Worm (Caenorhabditis elegans) whole organism, L1 larva: Measurements from ENCODE around the gene snf-6.

Experiments used
- C16A3.4 ChIP-seq: fragments of 150-350 bp; optimal IDR thresholded peaks from 2 replicates; lab custom pipeline; 2014; ENCODE audit warnings: missing biosample characterization, missing genetic modification characterization
- C34B4.2 ChIP-seq: sonication (generic microtip); optimal IDR thresholded peaks from 2 replicates; lab custom pipeline; 2017; ENCODE audit warnings: mild to moderate bottlenecking, missing genetic modification characterization, missing compliant biosample characterization
- F16B12.6 ChIP-seq: fragments of 150-350 bp; optimal IDR thresholded peaks from 2 replicates; lab custom pipeline; 2014; ENCODE audit warnings: missing biosample characterization, missing genetic modification characterization
- aha-1 ChIP-seq: fragments of 150-350 bp; optimal IDR thresholded peaks from 2 replicates; lab custom pipeline; 2014; ENCODE audit warnings: missing biosample characterization, missing genetic modification characterization
- ama-1 ChIP-seq: fragments of 150-350 bp; optimal IDR thresholded peaks from 2 replicates; lab custom pipeline; 2014
- blmp-1 ChIP-seq: fragments of 150-350 bp; optimal IDR thresholded peaks from 2 replicates; lab custom pipeline; 2014; ENCODE audit warnings: missing biosample characterization, missing genetic modification characterization
- ceh-63 ChIP-seq: fragments of 200-800 bp; sonication (Bioruptor generic); optimal IDR thresholded peaks from 2 replicates; lab custom pipeline; 2018; ENCODE audit warnings: mild to moderate bottlenecking, missing genetic modification characterization, missing compliant biosample characterization
- ceh-90 ChIP-seq: sonication (generic microtip); optimal IDR thresholded peaks from 2 replicates; lab custom pipeline; 2016; ENCODE audit warnings: missing genetic modification characterization, missing compliant biosample characterization
- dpl-1 ChIP-seq, 3 experiments: fragments of 150-350 bp in 2 of 3; sonication (generic microtip) in 1 of 3; optimal IDR thresholded peaks; 2 replicates each; lab custom pipeline; 2014 to 2017; ENCODE audit warnings: missing biosample characterization in 3 of 3, missing genetic modification characterization in 3 of 3, missing genetic modification reagents in 3 of 3
- efl-1 ChIP-seq, 4 experiments: fragments of 150-350 bp; optimal IDR thresholded peaks in 3 of 4; peaks in 1 of 4; 1 replicate in 1 of 4; 2 replicates in 3 of 4; lab custom pipeline; 2014; ENCODE audit warnings: missing biosample characterization in 2 of 4, missing genetic modification characterization in 2 of 4, missing genetic modification reagents in 2 of 4
- egl-13 ChIP-seq: sonication (generic microtip); optimal IDR thresholded peaks from 2 replicates; lab custom pipeline; 2016; ENCODE audit warnings: missing genotype, missing genetic modification reagents, missing genetic modification characterization, missing compliant biosample characterization
- egl-27 ChIP-seq, 2 experiments: fragments of 150-350 bp in 1 of 2; sonication (generic microtip); optimal IDR thresholded peaks; 3 replicates each; lab custom pipeline; 2017 to 2018; ENCODE audit warnings: missing biosample characterization in 2 of 2, missing genetic modification characterization in 2 of 2, missing genetic modification reagents in 2 of 2
- elt-2 ChIP-seq: sonication (generic microtip); optimal IDR thresholded peaks from 2 replicates; lab custom pipeline; 2016; ENCODE audit warnings: missing genetic modification characterization, mild to moderate bottlenecking, inconsistent platforms, missing compliant biosample characterization, missing genetic modification reagents
- elt-3 ChIP-seq, 6 experiments: fragments of 150-350 bp in 1 of 6; sonication (generic microtip); optimal IDR thresholded peaks; 2 replicates each; lab custom pipeline; 2017 to 2018; ENCODE audit warnings: missing biosample characterization in 6 of 6, missing genetic modification characterization in 6 of 6, inconsistent platforms in 1 of 6
- fkh-10 ChIP-seq: sonication (generic microtip); optimal IDR thresholded peaks from 2 replicates; lab custom pipeline; 2017; ENCODE audit warnings: missing biosample characterization, missing genetic modification reagents, missing genetic modification characterization
- fkh-8 ChIP-seq: sonication (generic microtip); optimal IDR thresholded peaks from 2 replicates; lab custom pipeline; 2016; ENCODE audit warnings: mild to moderate bottlenecking, missing genetic modification characterization, missing compliant biosample characterization
- grh-1 ChIP-seq: fragments of 200-800 bp; sonication (Bioruptor generic); IDR thresholded peaks from 2 replicates; pipeline ENCODE4 v1.3.6; 2022; ENCODE audit warnings: missing genetic modification reagents, missing genetic modification characterization, missing compliant biosample characterization
- hlh-17 ChIP-seq: fragments of 200-800 bp; sonication (Bioruptor generic); optimal IDR thresholded peaks from 2 replicates; lab custom pipeline; 2018; ENCODE audit warnings: missing genetic modification characterization, mild to moderate bottlenecking, missing compliant biosample characterization, moderate library complexity, borderline replicate concordance
- hlh-4 ChIP-seq: sonication (generic microtip); optimal IDR thresholded peaks from 2 replicates; lab custom pipeline; 2016; ENCODE audit warnings: mild to moderate bottlenecking, missing genetic modification characterization, missing compliant biosample characterization
- hpl-2 ChIP-seq: fragments of 150-350 bp; optimal IDR thresholded peaks from 2 replicates; lab custom pipeline; 2014; ENCODE audit warnings: missing biosample characterization, missing genetic modification reagents, missing genetic modification characterization
- isw-1 ChIP-seq: fragments of 200-800 bp; sonication (Bioruptor generic); IDR thresholded peaks from 2 replicates; pipeline ENCODE4 v1.3.6; 2022; ENCODE audit warnings: missing genetic modification characterization, missing compliant biosample characterization
- jun-1 ChIP-seq: fragments of 150-350 bp; optimal IDR thresholded peaks from 2 replicates; lab custom pipeline; 2014; ENCODE audit warnings: missing biosample characterization, missing genetic modification reagents, missing genetic modification characterization
- lin-15B ChIP-seq: fragments of 150-350 bp; sonication (generic microtip); optimal IDR thresholded peaks from 3 replicates; lab custom pipeline; 2014; ENCODE audit warnings: missing biosample characterization, missing genetic modification characterization
- lin-35 ChIP-seq, 2 experiments: fragments of 150-350 bp; optimal IDR thresholded peaks; 2 replicates each; lab custom pipeline; 2014; ENCODE audit warnings: missing biosample characterization in 2 of 2, missing genetic modification characterization in 2 of 2, missing genetic modification reagents in 2 of 2
- lsy-2 ChIP-seq, 2 experiments: fragments of 150-350 bp; optimal IDR thresholded peaks; 2 replicates each; lab custom pipeline; 2014; ENCODE audit warnings: missing biosample characterization in 2 of 2, missing genetic modification characterization in 2 of 2
- mab-9 ChIP-seq: fragments of 200-800 bp; sonication (Bioruptor generic); IDR thresholded peaks from 2 replicates; pipeline ENCODE4 v1.3.6; 2022; ENCODE audit warnings: missing genetic modification reagents, missing genetic modification characterization, missing compliant biosample characterization
- mdl-1 ChIP-seq, 2 experiments: fragments of 150-350 bp; optimal IDR thresholded peaks; 2 replicates each; lab custom pipeline; 2014 to 2017; ENCODE audit warnings: missing biosample characterization in 2 of 2, missing genetic modification characterization in 2 of 2, inconsistent platforms in 1 of 2
- mef-2 ChIP-seq: fragments of 150-350 bp; optimal IDR thresholded peaks from 2 replicates; lab custom pipeline; 2014; ENCODE audit warnings: missing biosample characterization, missing genetic modification characterization
- mep-1 ChIP-seq: fragments of 150-350 bp; optimal IDR thresholded peaks from 2 replicates; lab custom pipeline; 2014; ENCODE audit warnings: missing biosample characterization, missing genetic modification characterization
- nhr-11 ChIP-seq: fragments of 150-350 bp; optimal IDR thresholded peaks from 2 replicates; lab custom pipeline; 2014; ENCODE audit warnings: missing biosample characterization, missing genetic modification characterization
- nhr-237 ChIP-seq: fragments of 150-350 bp; optimal IDR thresholded peaks from 2 replicates; lab custom pipeline; 2014; ENCODE audit warnings: missing biosample characterization, missing genetic modification characterization
- nhr-28 ChIP-seq: fragments of 150-350 bp; optimal IDR thresholded peaks from 2 replicates; lab custom pipeline; 2014; ENCODE audit warnings: missing biosample characterization, missing genetic modification characterization
- nhr-47 ChIP-seq: sonication (generic microtip); optimal IDR thresholded peaks from 2 replicates; lab custom pipeline; 2016; ENCODE audit warnings: mild to moderate bottlenecking, missing genetic modification characterization, moderate library complexity, missing compliant biosample characterization
- nhr-71 ChIP-seq: sonication (generic microtip); optimal IDR thresholded peaks from 2 replicates; lab custom pipeline; 2016; ENCODE audit warnings: mild to moderate bottlenecking, missing genetic modification characterization, moderate library complexity, missing compliant biosample characterization
- nhr-84 ChIP-seq: sonication (generic microtip); optimal IDR thresholded peaks from 2 replicates; lab custom pipeline; 2017; ENCODE audit warnings: missing biosample characterization, missing genetic modification characterization
- nhr-85 ChIP-seq: sonication (generic microtip); peaks from one replicate; lab custom pipeline; 2016; ENCODE audit warnings: missing genetic modification characterization, inconsistent platforms, missing compliant biosample characterization
- nhr-90 ChIP-seq: sonication (generic microtip); optimal IDR thresholded peaks from 2 replicates; lab custom pipeline; 2016; ENCODE audit warnings: mild to moderate bottlenecking, missing genetic modification characterization, missing compliant biosample characterization; ENCODE audit not compliant: poor library complexity
- pax-3 ChIP-seq: fragments of 200-800 bp; sonication (Bioruptor generic); optimal IDR thresholded peaks from 2 replicates; lab custom pipeline; 2018; ENCODE audit warnings: mild to moderate bottlenecking, missing genetic modification characterization, moderate library complexity, missing compliant biosample characterization
- pqm-1 ChIP-seq: sonication (generic microtip); optimal IDR thresholded peaks from 3 replicates; lab custom pipeline; 2017; ENCODE audit warnings: missing biosample characterization, missing genetic modification characterization
- rnt-1 ChIP-seq: sonication (generic microtip); optimal IDR thresholded peaks from 2 replicates; lab custom pipeline; 2016; ENCODE audit warnings: mild to moderate bottlenecking, missing genetic modification characterization, moderate library complexity, missing compliant biosample characterization
- skn-1 ChIP-seq: fragments of 150-350 bp; optimal IDR thresholded peaks from 2 replicates; lab custom pipeline; 2014; ENCODE audit warnings: missing biosample characterization, missing genetic modification characterization
- snpc-4 ChIP-seq: fragments of 150-350 bp; optimal IDR thresholded peaks from 2 replicates; lab custom pipeline; 2014; ENCODE audit warnings: missing biosample characterization, missing genetic modification characterization
- sox-4 ChIP-seq: sonication (generic microtip); optimal IDR thresholded peaks from 2 replicates; lab custom pipeline; 2016; ENCODE audit warnings: missing genetic modification characterization, missing compliant biosample characterization
- sup-37 ChIP-seq: fragments of 200-800 bp; sonication (Bioruptor generic); optimal IDR thresholded peaks from 2 replicates; lab custom pipeline; 2018; ENCODE audit warnings: mild to moderate bottlenecking, missing genetic modification characterization, missing compliant biosample characterization
- swsn-7 ChIP-seq: sonication (generic microtip); optimal IDR thresholded peaks from 2 replicates; lab custom pipeline; 2016; ENCODE audit warnings: missing genetic modification characterization, missing compliant biosample characterization
- tbx-2 ChIP-seq: sonication (generic microtip); optimal IDR thresholded peaks from 2 replicates; lab custom pipeline; 2016; ENCODE audit warnings: missing genetic modification characterization, missing compliant biosample characterization
- unc-30 ChIP-seq: sonication (generic microtip); optimal IDR thresholded peaks from 2 replicates; lab custom pipeline; 2017; ENCODE audit warnings: missing biosample characterization, missing genetic modification characterization
- unc-62 ChIP-seq: fragments of 150-350 bp; optimal IDR thresholded peaks from 2 replicates; lab custom pipeline; 2014; ENCODE audit warnings: missing biosample characterization, missing genetic modification reagents, missing genetic modification characterization
- unc-98 ChIP-seq: fragments of 200-800 bp; sonication (Bioruptor generic); IDR thresholded peaks from 2 replicates; pipeline ENCODE4 v1.3.6; 2022; ENCODE audit warnings: missing genetic modification characterization, missing compliant biosample characterization
- zag-1 ChIP-seq: fragments of 150-350 bp; optimal IDR thresholded peaks from 2 replicates; lab custom pipeline; 2014; ENCODE audit warnings: missing biosample characterization, missing genetic modification characterization
- ztf-11 ChIP-seq, 2 experiments: sonication (generic microtip); optimal IDR thresholded peaks; 2 replicates each; lab custom pipeline; 2016 to 2017; ENCODE audit warnings: missing genetic modification characterization in 2 of 2, missing biosample characterization in 1 of 2, missing compliant biosample characterization in 1 of 2
- ztf-4 ChIP-seq: fragments of 150-350 bp; optimal IDR thresholded peaks from 2 replicates; lab custom pipeline; 2014; ENCODE audit warnings: missing biosample characterization, missing genetic modification characterization

The snf-6 gene

DNA sequence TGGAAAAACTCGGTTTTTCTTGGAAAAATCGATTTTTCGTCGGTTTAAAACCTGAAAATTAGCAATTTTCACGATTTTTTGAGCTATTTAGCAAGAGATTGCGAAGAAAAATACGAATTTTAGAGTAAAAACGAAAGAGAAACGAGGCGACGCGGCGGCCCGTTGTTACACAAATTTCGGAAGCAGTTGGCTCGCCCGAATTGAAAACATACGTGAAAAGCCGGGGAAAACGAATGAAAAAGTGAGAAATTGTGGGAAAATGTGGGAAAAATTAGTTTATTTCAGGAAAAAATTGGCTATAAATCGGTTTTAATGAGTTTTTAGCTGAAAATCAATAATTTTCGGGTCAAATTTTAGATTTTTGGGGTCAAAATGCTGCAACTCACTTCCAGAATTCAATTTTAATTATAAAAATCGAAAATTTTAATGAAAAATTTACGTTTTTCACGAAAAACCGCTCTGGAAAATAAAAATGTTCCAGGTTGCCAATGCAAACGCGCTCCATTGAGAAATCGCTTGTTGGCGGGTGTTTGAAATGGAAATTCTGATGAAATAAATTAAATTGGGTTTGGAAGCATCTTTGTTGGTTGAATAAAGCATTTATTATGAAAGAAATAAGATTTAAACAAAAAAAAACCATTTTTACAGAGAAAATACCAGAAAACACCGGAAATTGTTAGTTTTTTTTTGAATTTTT is at the start of gene snf-6:
TSS of gene snf-6 (minus strand) at position 51 of the 697 bp plus-strand sequence.
- TF ChIP-seq jun-1 (tag; lab: Kevin White, UChicago): no peak
- TF ChIP-seq ceh-90 (tag; lab: Kevin White, UChicago): peak; percentile 8
- TF ChIP-seq egl-13 (tag; lab: Kevin White, UChicago): no peak
- TF ChIP-seq lin-35 (GFP tag; optimal IDR thresholded peaks at IDR 0.05; lab: Kevin White, UChicago): peak; percentile 91 to 97
- TF ChIP-seq grh-1: no peak
- TF ChIP-seq nhr-28 (tag; lab: Kevin White, UChicago): no peak
- TF ChIP-seq aha-1 (tag; lab: Kevin White, UChicago): no peak
- TF ChIP-seq sox-4 (tag; lab: Kevin White, UChicago): no peak
- peak; percentile 84 to 93 (median 91) for TF ChIP-seq dpl-1 (GFP tag; optimal IDR thresholded peaks at IDR 0.05; lab: Kevin White, UChicago)
- no peak for TF ChIP-seq snpc-4 (tag; lab: Kevin White, UChicago)
- no peak for TF ChIP-seq mef-2
- no peak for TF ChIP-seq sup-37 (GFP tag; lab: Kevin White, UChicago)
- no peak for TF ChIP-seq unc-98 (GFP tag; lab: Robert Waterston, UW)
- peak; percentile 28 for TF ChIP-seq swsn-7
- TF ChIP-seq C16A3.4 (tag; lab: Kevin White, UChicago): no peak
- TF ChIP-seq skn-1: peak; percentile 47
- peak in 1 of 2 experiments; percentile 5 for TF ChIP-seq ztf-11 (tag; optimal IDR thresholded peaks at IDR 0.05; lab: Kevin White, UChicago)
- peak; percentile 59 for TF ChIP-seq nhr-71 (tag; lab: Kevin White, UChicago)
- peak; percentile 67 for TF ChIP-seq lin-15B
- peak; percentile 75 for TF ChIP-seq nhr-85 (tag; lab: Kevin White, UChicago)
- no peak for TF ChIP-seq C34B4.2 (tag; lab: Kevin White, UChicago)
- TF ChIP-seq elt-2: no peak
- TF ChIP-seq hlh-4 (tag; lab: Kevin White, UChicago): no peak
- TF ChIP-seq nhr-47 (tag; lab: Kevin White, UChicago): peak; percentile 63
- no peak for TF ChIP-seq rnt-1 (tag; lab: Kevin White, UChicago)
- peak; percentile 14 for TF ChIP-seq F16B12.6 (tag; lab: Kevin White, UChicago)
- TF ChIP-seq efl-1 (optimal IDR thresholded peaks at IDR 0.05; lab: Kevin White, UChicago): peak; percentile 89 to 95
- TF ChIP-seq efl-1 (GFP tag; optimal IDR thresholded peaks at IDR 0.05 in 1 of 2; lab: Kevin White, UChicago): peak; percentile 92 to 99
- TF ChIP-seq fkh-10 (GFP tag; lab: Kevin White, UChicago): no peak
- peak; percentile 16 for TF ChIP-seq pax-3
- TF ChIP-seq egl-27 (tag; optimal IDR thresholded peaks at IDR 0.05; lab: Kevin White, UChicago): no peak
- peak; percentile 51 to 64 for TF ChIP-seq lsy-2 (tag; optimal IDR thresholded peaks at IDR 0.05; lab: Kevin White, UChicago)
- no peak for TF ChIP-seq unc-30 (tag; lab: Kevin White, UChicago)
- no peak for TF ChIP-seq mab-9
- TF ChIP-seq nhr-11 (tag; lab: Kevin White, UChicago): no peak
- TF ChIP-seq hpl-2 (GFP tag; lab: Kevin White, UChicago): no peak
- no peak for TF ChIP-seq zag-1
- no peak for TF ChIP-seq nhr-84 (tag; lab: Kevin White, UChicago)
- TF ChIP-seq tbx-2 (tag; lab: Kevin White, UChicago): peak; percentile 36
- TF ChIP-seq isw-1 (GFP tag; lab: Robert Waterston, UW): peak; percentile 16
- TF ChIP-seq pqm-1 (tag; lab: Kevin White, UChicago): no peak
- no peak for TF ChIP-seq hlh-17 (GFP tag; lab: Kevin White, UChicago)
- peak; percentile 12 for TF ChIP-seq blmp-1 (tag; lab: Kevin White, UChicago)
- TF ChIP-seq fkh-8 (tag; lab: Kevin White, UChicago): no peak
- TF ChIP-seq unc-62 (GFP tag; lab: Kevin White, UChicago): no peak
- peak in 1 of 6 experiments; percentile 22 for TF ChIP-seq elt-3 (tag; optimal IDR thresholded peaks at IDR 0.05; lab: Kevin White, UChicago)
- TF ChIP-seq ama-1 (lab: Kevin White, UChicago): no peak
- peak; percentile 18 for TF ChIP-seq nhr-90
- no peak for TF ChIP-seq nhr-237 (tag; lab: Kevin White, UChicago)
- TF ChIP-seq ceh-63 (GFP tag; lab: Kevin White, UChicago): no peak
- no peak for TF ChIP-seq mdl-1 (tag; optimal IDR thresholded peaks at IDR 0.05; lab: Kevin White, UChicago)
- no peak for TF ChIP-seq ztf-4 (tag; lab: Kevin White, UChicago)
- peak; percentile 49 for TF ChIP-seq mep-1 (tag; lab: Kevin White, UChicago)
